Fruit fly (Drosophila melanogaster): Measurements from ENCODE around the gene CG14628.

Gene CG14628

dm6 chrX:1120896-1121295, 24.5 kb upstream of the CG14628 start:
- peak; percentile 15 for TF ChIP-seq OdsH (GFP tag; optimal IDR thresholded peaks at IDR 0.05)
- no peak for TF ChIP-seq vri (GFP tag; optimal IDR thresholded peaks at IDR 0.05)
- TF ChIP-seq CG32006 (GFP tag; optimal IDR thresholded peaks at IDR 0.05): peak; percentile 30
- TF ChIP-seq Eip78C (GFP tag): peak; percentile 64
- peak; percentile 77 for TF ChIP-seq CG15336 (GFP tag; IDR thresholded peaks at IDR 0.05)
- peak; percentile 35 for TF ChIP-seq Sox102F (GFP tag; optimal IDR thresholded peaks at IDR 0.05)
- TF ChIP-seq CG4318 (GFP tag; optimal IDR thresholded peaks at IDR 0.05): peak; percentile 6
- TF ChIP-seq Lpt (GFP tag; optimal IDR thresholded peaks at IDR 0.05): peak; percentile 20
- TF ChIP-seq CG6808 (GFP tag; optimal IDR thresholded peaks at IDR 0.05): no peak
- no peak for TF ChIP-seq CG3032 (tag; optimal IDR thresholded peaks at IDR 0.05)
- TF ChIP-seq CG31627 (GFP tag; optimal IDR thresholded peaks at IDR 0.05): peak; percentile 18
- TF ChIP-seq lz (GFP tag; optimal IDR thresholded peaks at IDR 0.05): peak; percentile 24
- TF ChIP-seq cyc (GFP tag; optimal IDR thresholded peaks at IDR 0.05): no peak
- TF ChIP-seq CG10669 (GFP tag; optimal IDR thresholded peaks at IDR 0.05): no peak
- no peak for TF ChIP-seq dsx (GFP tag; optimal IDR thresholded peaks at IDR 0.05; ENCODE audit: poor library complexity, severe bottlenecking)
- no peak for TF ChIP-seq Eip93F (GFP tag; optimal IDR thresholded peaks at IDR 0.05)
- TF ChIP-seq net (GFP tag; optimal IDR thresholded peaks at IDR 0.05): peak; percentile 24
- TF ChIP-seq Hr38 (GFP tag; optimal IDR thresholded peaks at IDR 0.05): no peak
- TF ChIP-seq acj6 (GFP tag; optimal IDR thresholded peaks at IDR 0.05): peak; percentile 2
- no peak for TF ChIP-seq CG6854 (GFP tag; optimal IDR thresholded peaks at IDR 0.05)
- TF ChIP-seq achi (GFP tag; optimal IDR thresholded peaks at IDR 0.05): peak; percentile 45
- TF ChIP-seq spab (GFP tag; optimal IDR thresholded peaks at IDR 0.05): no peak
- peak; percentile 72 for TF ChIP-seq svp (GFP tag)
- TF ChIP-seq Met (GFP tag; optimal IDR thresholded peaks at IDR 0.05): peak; percentile 41
- TF ChIP-seq CG8632 (GFP tag; optimal IDR thresholded peaks at IDR 0.05): no peak
- no peak for TF ChIP-seq CG11762 (GFP tag; optimal IDR thresholded peaks at IDR 0.05; ENCODE audit: insufficient read depth)
- TF ChIP-seq CG3919 (GFP tag; optimal IDR thresholded peaks at IDR 0.05): peak; percentile 6
- TF ChIP-seq fkh (GFP tag; optimal IDR thresholded peaks at IDR 0.05): no peak
- TF ChIP-seq dac (GFP tag; optimal IDR thresholded peaks at IDR 0.05): no peak
- no peak for TF ChIP-seq CG10631 (GFP tag; optimal IDR thresholded peaks at IDR 0.05)
- TF ChIP-seq salr (GFP tag; optimal IDR thresholded peaks at IDR 0.05): peak in 1 of 2 experiments; percentile 20
- no peak for TF ChIP-seq fd85E (GFP tag; optimal IDR thresholded peaks at IDR 0.05)
- peak; percentile 30 for TF ChIP-seq esn (GFP tag; optimal IDR thresholded peaks at IDR 0.05)
- TF ChIP-seq CG8119 (GFP tag; IDR thresholded peaks at IDR 0.05): peak; percentile 61; the same call in 2 of the 3 replicates
- 0 out of 2 replicates have a peak, but pooled peaks have one; percentile 10 for TF ChIP-seq CG11294 (GFP tag; IDR thresholded peaks at IDR 0.05)
- TF ChIP-seq Smox (GFP tag; optimal IDR thresholded peaks at IDR 0.05): no peak
- peak; percentile 1 for TF ChIP-seq Eip75B (GFP tag; optimal IDR thresholded peaks at IDR 0.05)
- peak; percentile 56 for TF ChIP-seq Gug (GFP tag; IDR thresholded peaks at IDR 0.05)
- peak; percentile 34 for TF ChIP-seq Hr39 (GFP tag; optimal IDR thresholded peaks at IDR 0.05)
- peak; percentile 48; the same call in 1 of the 3 replicates for TF ChIP-seq CG6163 (GFP tag; IDR thresholded peaks at IDR 0.05)
- TF ChIP-seq CG8319 (GFP tag; optimal IDR thresholded peaks at IDR 0.05): no peak
- TF ChIP-seq ss (GFP tag; optimal IDR thresholded peaks at IDR 0.05): no peak
- no peak for TF ChIP-seq CG6276 (GFP tag; optimal IDR thresholded peaks at IDR 0.05)
- TF ChIP-seq Hr4 (GFP tag; optimal IDR thresholded peaks at IDR 0.05): peak; percentile 49
- no peak for TF ChIP-seq Sox14 (GFP tag; optimal IDR thresholded peaks at IDR 0.05)
- TF ChIP-seq topi (GFP tag; optimal IDR thresholded peaks at IDR 0.05): peak; percentile 13
- peak; percentile 37 for TF ChIP-seq pdm3 (GFP tag; optimal IDR thresholded peaks at IDR 0.05)
- TF ChIP-seq eg (GFP tag; IDR thresholded peaks at IDR 0.05): peak; percentile 77
- peak; percentile 30 for TF ChIP-seq CG34406 (GFP tag; optimal IDR thresholded peaks at IDR 0.05)

Measured in whole organism, prepupa.